Worm (Caenorhabditis elegans): ENCODE results near the gene nhr-130.

DNA sequence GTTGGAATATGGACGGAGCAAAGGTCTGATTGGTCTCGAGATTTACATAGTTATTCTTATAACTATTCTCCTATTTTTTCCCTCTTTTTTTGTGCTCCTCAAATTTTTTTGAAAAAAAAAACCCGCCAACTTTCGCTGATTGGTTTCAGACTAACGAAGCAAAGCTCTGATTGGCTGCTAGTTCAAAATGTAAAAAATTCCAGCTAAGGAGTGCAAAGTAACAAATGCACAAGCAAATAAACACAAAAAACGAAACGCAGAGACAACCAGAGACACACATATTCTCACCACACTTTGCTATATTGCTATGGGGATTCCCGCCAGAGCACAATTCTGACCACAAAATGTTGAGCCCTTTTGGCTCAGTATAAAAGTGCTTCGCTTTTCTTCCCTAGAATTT is 14.3 kb upstream of the nhr-130 start, which contains the start of gene T01G6.1:
- TF ChIP-seq xnd-1 (tag; optimal IDR thresholded peaks at IDR 0.05) (no peak), ekl-4 (GFP tag; IDR thresholded peaks at IDR 0.05) (no peak), rpc-1 (optimal IDR thresholded peaks at IDR 0.05) (no peak), rpc-1 (tag; optimal IDR thresholded peaks at IDR 0.05) (no peak), K11D2.4 (GFP tag; IDR thresholded peaks at IDR 0.05) (no peak), F22D6.2 (tag; optimal IDR thresholded peaks at IDR 0.05) (no peak), ceh-79 (tag; optimal IDR thresholded peaks at IDR 0.05) (no peak), unc-62 (GFP tag; optimal IDR thresholded peaks at IDR 0.05) (no peak), Y95B8A.8 (GFP tag; IDR thresholded peaks at IDR 0.05) (no peak), C17E4.6 (GFP tag; IDR thresholded peaks at IDR 0.05) (no peak), tbx-9 (tag; optimal IDR thresholded peaks at IDR 0.05; ENCODE audit: borderline replicate concordance) (no peak), somi-1 (GFP tag; optimal IDR thresholded peaks at IDR 0.05) (no peak)

Measured in whole organism, young adult.